Fruit fly (Drosophila melanogaster): Measurements from ENCODE around the gene inaF-C.

Gene inaF-C

dm6 chrX:11681558-11682551 is 49.7 kb downstream of the inaF-C start (continued):
- no peak for TF ChIP-seq Neu2 (GFP tag; optimal IDR thresholded peaks at IDR 0.05; ENCODE audit: borderline replicate concordance)
- TF ChIP-seq CG30020 (tag; optimal IDR thresholded peaks at IDR 0.05) = peak; percentile 16
- peak; percentile 66 for TF ChIP-seq HLHmδ (GFP tag; optimal IDR thresholded peaks at IDR 0.05)
- TF ChIP-seq luna (GFP tag; optimal IDR thresholded peaks at IDR 0.05) = no peak
- peak; percentile 69 for TF ChIP-seq CG15269 (tag; optimal IDR thresholded peaks at IDR 0.05)
- TF ChIP-seq ewg (GFP tag; optimal IDR thresholded peaks at IDR 0.05) = peak; percentile 1
- TF ChIP-seq pita (GFP tag; optimal IDR thresholded peaks at IDR 0.05) = no peak
- TF ChIP-seq CG3726 (GFP tag; IDR thresholded peaks at IDR 0.05) = no peak
- no peak for TF ChIP-seq ash1 (GFP tag; optimal IDR thresholded peaks at IDR 0.05)
- TF ChIP-seq CG7745 (tag; optimal IDR thresholded peaks at IDR 0.05) = no peak
- peak; percentile 25 for TF ChIP-seq CG8281 (tag; optimal IDR thresholded peaks at IDR 0.05)
- TF ChIP-seq bcd (GFP tag; optimal IDR thresholded peaks at IDR 0.05) = peak; percentile 36
- peak; percentile 12 for TF ChIP-seq twi (tag; optimal IDR thresholded peaks at IDR 0.05)
- TF ChIP-seq Dref (GFP tag; IDR thresholded peaks at IDR 0.05) = peak; percentile 69
- TF ChIP-seq sr (GFP tag; IDR thresholded peaks at IDR 0.05) = no peak
- TF ChIP-seq CG9817 (tag; optimal IDR thresholded peaks at IDR 0.05) = peak; percentile 78
- TF ChIP-seq Rx (GFP tag; IDR thresholded peaks at IDR 0.05) = no peak
- no peak for TF ChIP-seq Optix (GFP tag; IDR thresholded peaks at IDR 0.05)
- TF ChIP-seq dysf (GFP tag; IDR thresholded peaks at IDR 0.05) = peak; percentile 48; the same call in 2 of the 3 replicates
- peak; percentile 76 for TF ChIP-seq CG8924 (tag; optimal IDR thresholded peaks at IDR 0.05)
- TF ChIP-seq CG1647 (GFP tag; optimal IDR thresholded peaks at IDR 0.05) = peak; percentile 55
- peak; percentile 75 for TF ChIP-seq fu2 (GFP tag; optimal IDR thresholded peaks at IDR 0.05)
- TF ChIP-seq prd (optimal IDR thresholded peaks at IDR 0.05) = no peak
- TF ChIP-seq prd (GFP tag; IDR thresholded peaks at IDR 0.05) = peak; percentile 55
- TF ChIP-seq CG16815 (GFP tag; optimal IDR thresholded peaks at IDR 0.05) = peak; percentile 25
- no peak for TF ChIP-seq CG3407 (GFP tag; optimal IDR thresholded peaks at IDR 0.05)
- peak; percentile 55 for TF ChIP-seq CG16863 (GFP tag; optimal IDR thresholded peaks at IDR 0.05)
- peak in 1 of 2 experiments; percentile 52 for TF ChIP-seq Eip74EF (GFP tag; optimal IDR thresholded peaks at IDR 0.05)
- peak; percentile 26 for TF ChIP-seq CG3163 (GFP tag; optimal IDR thresholded peaks at IDR 0.05)
- TF ChIP-seq CG10654 (GFP tag; optimal IDR thresholded peaks at IDR 0.05) = peak; percentile 51
- TF ChIP-seq oc (tag; optimal IDR thresholded peaks at IDR 0.05) = no peak
- no peak for TF ChIP-seq Kr (GFP tag; optimal IDR thresholded peaks at IDR 0.05)
- TF ChIP-seq sd (tag; optimal IDR thresholded peaks at IDR 0.05) = peak; percentile 60
- TF ChIP-seq HmgZ (tag; optimal IDR thresholded peaks at IDR 0.05) = peak; percentile 60
- peak; percentile 73 for TF ChIP-seq Xbp1 (GFP tag; optimal IDR thresholded peaks at IDR 0.05)
- peak; percentile 71 for TF ChIP-seq tx (GFP tag; optimal IDR thresholded peaks at IDR 0.05)
- TF ChIP-seq Dfd (GFP tag; optimal IDR thresholded peaks at IDR 0.05) = no peak
- peak; percentile 64; the same call in 1 of the 2 replicates for TF ChIP-seq crol (GFP tag; IDR thresholded peaks at IDR 0.05)
- TF ChIP-seq CG1233 (GFP tag; optimal IDR thresholded peaks at IDR 0.05) = peak; percentile 2
- TF ChIP-seq CG7987 (GFP tag; optimal IDR thresholded peaks at IDR 0.05) = peak; percentile 63
- TF ChIP-seq trem (tag; optimal IDR thresholded peaks at IDR 0.05) = peak; percentile 38
- TF ChIP-seq chinmo (GFP tag; IDR thresholded peaks at IDR 0.05; ENCODE audit: partially characterized antibody) = peak; percentile 91; the same call in 2 of the 4 replicates
- no peak for TF ChIP-seq CG32767 (GFP tag; IDR thresholded peaks at IDR 0.05)
- peak; percentile 23 for TF ChIP-seq CG17912 (GFP tag; optimal IDR thresholded peaks at IDR 0.05)
- TF ChIP-seq fd3F (GFP tag; optimal IDR thresholded peaks at IDR 0.05) = peak; percentile 44
- TF ChIP-seq pb (GFP tag; optimal IDR thresholded peaks at IDR 0.05) = peak; percentile 31
- TF ChIP-seq D19A (tag; optimal IDR thresholded peaks at IDR 0.05) = peak; percentile 38
- TF ChIP-seq CG12236 (GFP tag; optimal IDR thresholded peaks at IDR 0.05) = peak; percentile 34
